Fruit fly (Drosophila melanogaster): ENCODE data around the gene CG9521.

CG9521 gene

dm6 chrX:14850069-14850468, 3.0 kb downstream of the CG9521 start:
- TF ChIP-seq Meics (GFP tag; optimal IDR thresholded peaks at IDR 0.05) (peak; percentile 81), D19B (GFP tag; optimal IDR thresholded peaks at IDR 0.05) (no peak)

DNA sequence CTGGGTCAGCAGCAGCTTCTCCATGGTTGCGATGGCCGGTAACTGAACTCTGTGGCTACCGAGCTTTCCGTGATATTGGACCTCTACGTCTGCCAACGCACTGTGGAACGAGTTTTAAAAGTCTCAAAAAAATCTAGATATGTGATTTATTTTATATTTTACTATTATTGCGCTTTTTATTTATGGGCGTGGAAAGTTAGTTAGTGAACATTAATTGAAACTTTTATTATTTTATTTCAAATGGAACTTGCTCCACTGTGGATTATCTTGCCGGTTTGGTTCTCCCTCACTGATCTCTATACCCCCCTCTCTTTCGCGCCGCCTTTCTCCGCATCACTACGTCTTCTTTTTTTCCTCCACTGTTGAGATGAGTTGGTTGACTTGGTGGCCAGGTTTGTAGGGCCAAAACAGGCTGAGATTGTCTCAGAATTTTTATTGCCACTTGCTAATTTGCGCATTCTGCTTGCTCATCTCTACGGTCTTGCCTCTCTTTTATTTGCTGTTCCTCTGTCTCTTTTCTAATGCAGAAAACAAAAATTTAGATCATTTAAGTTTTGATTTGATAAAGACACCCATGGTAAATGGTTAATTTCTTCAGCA, 4.2 kb downstream of the CG9521 start, which contains the start of gene CG9522:
Gene CG9522, minus strand, starts transcription at position 54 of the 600 bp plus-strand sequence.
- TF ChIP-seq CG4424 (GFP tag; optimal IDR thresholded peaks at IDR 0.05) (peak; percentile 77), CG12299 (tag; optimal IDR thresholded peaks at IDR 0.05) (peak; percentile 33), CG16863 (GFP tag; optimal IDR thresholded peaks at IDR 0.05) (peak; percentile 41), CG9215 (GFP tag; IDR thresholded peaks at IDR 0.05) (peak; percentile 44; the same call in 1 of the 2 replicates), emc (GFP tag; optimal IDR thresholded peaks at IDR 0.05) (no peak), caup (GFP tag; optimal IDR thresholded peaks at IDR 0.05; ENCODE audit: severe bottlenecking) (peak; percentile 58), CG9609 (GFP tag; optimal IDR thresholded peaks at IDR 0.05) (no peak), fd96Cb (tag; optimal IDR thresholded peaks at IDR 0.05) (peak; percentile 79), CG34376 (GFP tag; optimal IDR thresholded peaks at IDR 0.05) (no peak), az2 (GFP tag; optimal IDR thresholded peaks at IDR 0.05) (peak; percentile 68), luna (GFP tag; optimal IDR thresholded peaks at IDR 0.05) (no peak), NFAT (GFP tag; IDR thresholded peaks at IDR 0.05) (peak; percentile 49; the same call in 1 of the 2 replicates), fd3F (GFP tag; optimal IDR thresholded peaks at IDR 0.05) (peak; percentile 16), CG8089 (GFP tag; optimal IDR thresholded peaks at IDR 0.05) (no peak), CG33557 (GFP tag; optimal IDR thresholded peaks at IDR 0.05) (peak; percentile 56), pum (GFP tag; optimal IDR thresholded peaks at IDR 0.05) (peak; percentile 29), CG3726 (GFP tag; IDR thresholded peaks at IDR 0.05) (no peak), Taf1 (GFP tag; IDR thresholded peaks at IDR 0.05) (peak; percentile 60; the same call in 1 of the 2 replicates), Hr78 (GFP tag; optimal IDR thresholded peaks at IDR 0.05) (peak in 1 of 2 experiments; percentile 4), crol (GFP tag; IDR thresholded peaks at IDR 0.05) (peak; percentile 40; the same call in 1 of the 2 replicates), danr (GFP tag; IDR thresholded peaks at IDR 0.05) (peak; percentile 49; the same call in 1 of the 2 replicates), CG8478 (optimal IDR thresholded peaks at IDR 0.05) (no peak), yki (optimal IDR thresholded peaks at IDR 0.05) (no peak), CG6765 (GFP tag; optimal IDR thresholded peaks at IDR 0.05) (peak; percentile 2), onecut (GFP tag; IDR thresholded peaks at IDR 0.05) (peak; percentile 63), aop (GFP tag; IDR thresholded peaks at IDR 0.05) (0 out of 2 replicates have a peak, but pooled peaks have one; percentile 35), CG5245 (GFP tag; optimal IDR thresholded peaks at IDR 0.05) (peak; percentile 44), scrt (GFP tag; optimal IDR thresholded peaks at IDR 0.05) (peak; percentile 45), sim (GFP tag; IDR thresholded peaks at IDR 0.05) (peak; percentile 82), nau (GFP tag; optimal IDR thresholded peaks at IDR 0.05) (peak; percentile 30), CG10274 (GFP tag; optimal IDR thresholded peaks at IDR 0.05) (no peak), NK7.1 (GFP tag; optimal IDR thresholded peaks at IDR 0.05) (no peak), NC2β (GFP tag; optimal IDR thresholded peaks at IDR 0.05) (no peak), ken (GFP tag; IDR thresholded peaks at IDR 0.05) (peak; percentile 69; the same call in 1 of the 3 replicates), CG7556 (GFP tag; optimal IDR thresholded peaks at IDR 0.05) (peak; percentile 63), CG10565 (GFP tag; optimal IDR thresholded peaks at IDR 0.05) (no peak), Lpt (GFP tag; optimal IDR thresholded peaks at IDR 0.05) (no peak), klu (GFP tag; IDR thresholded peaks at IDR 0.05) (peak; percentile 53), CG5180 (GFP tag; optimal IDR thresholded peaks at IDR 0.05) (peak; percentile 23), Antp (GFP tag; optimal IDR thresholded peaks at IDR 0.05) (peak; percentile 4), CG6791 (GFP tag; IDR thresholded peaks at IDR 0.05; ENCODE audit: partially characterized antibody) (0 out of 3 replicates have a peak, but pooled peaks have one; percentile 15), CG17385 (GFP tag; optimal IDR thresholded peaks at IDR 0.05) (peak; percentile 75), CG9932 (GFP tag; IDR thresholded peaks at IDR 0.05) (peak; percentile 68), CG17359 (tag; optimal IDR thresholded peaks at IDR 0.05) (peak; percentile 77), Fer3 (tag; optimal IDR thresholded peaks at IDR 0.05) (peak; percentile 68), CG17361 (GFP tag; IDR thresholded peaks at IDR 0.05) (peak; percentile 57)

Measured in whole organism, embryonic.